Worm (Caenorhabditis elegans) whole organism, L3 larva: ENCODE results near the gene C13F10.1.

Experiments used
- ama-1 ChIP-seq: fragments of 150-350 bp; optimal IDR thresholded peaks from 2 replicates; lab custom pipeline; 2018
- daf-12 ChIP-seq: fragments of 150-350 bp; optimal IDR thresholded peaks from 2 replicates; lab custom pipeline; 2014; ENCODE audit warnings: missing biosample characterization, missing genetic modification reagents, missing genetic modification characterization
- elt-3 ChIP-seq, 3 experiments: fragments of 150-350 bp in 1 of 3; sonication (generic microtip) in 2 of 3; optimal IDR thresholded peaks; 2 replicates in 2 of 3; 4 replicates in 1 of 3; lab custom pipeline; 2014 to 2017; ENCODE audit warnings: missing biosample characterization in 3 of 3, missing genetic modification characterization in 3 of 3
- fkh-2 ChIP-seq: fragments of 150-350 bp; optimal IDR thresholded peaks from 2 replicates; lab custom pipeline; 2014; ENCODE audit warnings: missing biosample characterization, missing genetic modification reagents, missing genetic modification characterization
- jun-1 ChIP-seq: fragments of 150-350 bp; optimal IDR thresholded peaks from 2 replicates; lab custom pipeline; 2014; ENCODE audit warnings: missing biosample characterization, missing genetic modification reagents, missing genetic modification characterization
- lin-39 ChIP-seq: fragments of 150-350 bp; optimal IDR thresholded peaks from 2 replicates; lab custom pipeline; 2018; ENCODE audit warnings: missing biosample characterization, missing genetic modification reagents, missing genetic modification characterization
- nfya-1 ChIP-seq: sonication (generic microtip); optimal IDR thresholded peaks from 2 replicates; lab custom pipeline; 2017; ENCODE audit warnings: missing genetic modification characterization, mild to moderate bottlenecking, missing compliant biosample characterization, antibody characterized with exemption, moderate library complexity; ENCODE audit not compliant: insufficient read depth
- nhr-12 ChIP-seq: fragments of 150-350 bp; optimal IDR thresholded peaks from 2 replicates; lab custom pipeline; 2014; ENCODE audit warnings: missing biosample characterization, missing genetic modification characterization
- nhr-23 ChIP-seq: fragments of 150-350 bp; optimal IDR thresholded peaks from 2 replicates; lab custom pipeline; 2014; ENCODE audit warnings: missing biosample characterization, missing genetic modification reagents, missing genetic modification characterization
- nhr-25 ChIP-seq: sonication (generic microtip); optimal IDR thresholded peaks from 2 replicates; lab custom pipeline; 2017; ENCODE audit warnings: missing biosample characterization, missing genetic modification characterization
- pqm-1 ChIP-seq: fragments of 150-350 bp; optimal IDR thresholded peaks from 2 replicates; lab custom pipeline; 2017; ENCODE audit warnings: missing biosample characterization, missing genetic modification characterization, inconsistent platforms
- skn-1 ChIP-seq: fragments of 150-350 bp; optimal IDR thresholded peaks from 2 replicates; lab custom pipeline; 2014; ENCODE audit warnings: missing biosample characterization, missing genetic modification characterization
- zag-1 ChIP-seq: fragments of 150-350 bp; optimal IDR thresholded peaks from 2 replicates; lab custom pipeline; 2014; ENCODE audit warnings: missing biosample characterization, missing genetic modification characterization

DNA sequence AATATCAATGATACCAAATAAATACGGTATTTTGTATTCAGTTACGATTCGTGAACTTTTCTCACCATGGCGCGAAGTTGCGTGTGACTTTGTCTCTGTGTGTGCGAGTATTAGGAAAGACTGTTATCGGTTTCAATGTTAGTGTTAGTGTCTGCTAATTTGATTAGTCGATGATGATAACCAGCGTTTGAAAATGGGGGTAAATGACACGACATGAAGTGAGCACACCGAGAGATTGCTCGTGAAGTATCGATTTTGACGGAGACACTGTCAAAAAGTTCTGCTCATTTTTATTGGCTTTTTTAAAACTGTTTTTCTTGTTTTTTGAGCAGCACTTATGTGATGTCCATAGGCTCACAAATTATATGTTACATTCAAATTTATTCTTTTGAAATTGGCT lies 25.5 kb upstream of the C13F10.1 start:
- TF ChIP-seq pqm-1: peak; percentile 58
- peak; percentile 91 for TF ChIP-seq ama-1 (lab: Kevin White, UChicago)
- TF ChIP-seq jun-1 (tag; lab: Kevin White, UChicago): peak; percentile 24
- no peak for TF ChIP-seq fkh-2 (tag; lab: Kevin White, UChicago)
- TF ChIP-seq nfya-1 (tag; lab: Kevin White, UChicago): no peak
- TF ChIP-seq nhr-23 (tag; lab: Kevin White, UChicago): peak; percentile 5
- TF ChIP-seq elt-3 (tag; optimal IDR thresholded peaks at IDR 0.05; lab: Kevin White, UChicago): no peak
- TF ChIP-seq lin-39 (tag; lab: Kevin White, UChicago): no peak
- no peak for TF ChIP-seq zag-1 (tag; lab: Kevin White, UChicago)
- TF ChIP-seq skn-1: peak; percentile 18
- no peak for TF ChIP-seq nhr-12 (tag; lab: Kevin White, UChicago)
- no peak for TF ChIP-seq nhr-25 (tag; lab: Kevin White, UChicago)
- no peak for TF ChIP-seq daf-12
